Fruit fly (Drosophila melanogaster) whole organism, wandering third instar larva: ENCODE measurements around the gene Elo68beta.

Source experiments
- Hnf4 ChIP-seq: fragments of 200-800 bp; sonication (Bioruptor generic); optimal IDR thresholded peaks from 2 replicates; lab custom pipeline; 2016; ENCODE audit warnings: missing biosample characterization, mild to moderate bottlenecking, missing genetic modification characterization
- Hr78 ChIP-seq: fragments of >200 bp; optimal IDR thresholded peaks from 2 replicates; lab custom pipeline; 2017; ENCODE audit warnings: missing biosample characterization, missing genetic modification characterization
- Myc ChIP-seq: fragments of >200 bp; optimal IDR thresholded peaks from 2 replicates; lab custom pipeline; 2017
- dl ChIP-seq, 2 experiments: fragments of 175-275, 200-275 bp in 1 of 2; fragments of 200-275 bp in 1 of 2; sonication (Bioruptor generic); optimal IDR thresholded peaks; lab custom pipeline; 2018; ENCODE audit warnings: mild to moderate bottlenecking in 2 of 2, missing biosample characterization in 2 of 2, missing genetic modification characterization in 2 of 2, moderate library complexity in 2 of 2; ENCODE audit not compliant: partially characterized antibody in 2 of 2, insufficient read depth in 1 of 2
- pan ChIP-seq: fragments of >200 bp; optimal IDR thresholded peaks from 2 replicates; lab custom pipeline; 2017

DNA sequence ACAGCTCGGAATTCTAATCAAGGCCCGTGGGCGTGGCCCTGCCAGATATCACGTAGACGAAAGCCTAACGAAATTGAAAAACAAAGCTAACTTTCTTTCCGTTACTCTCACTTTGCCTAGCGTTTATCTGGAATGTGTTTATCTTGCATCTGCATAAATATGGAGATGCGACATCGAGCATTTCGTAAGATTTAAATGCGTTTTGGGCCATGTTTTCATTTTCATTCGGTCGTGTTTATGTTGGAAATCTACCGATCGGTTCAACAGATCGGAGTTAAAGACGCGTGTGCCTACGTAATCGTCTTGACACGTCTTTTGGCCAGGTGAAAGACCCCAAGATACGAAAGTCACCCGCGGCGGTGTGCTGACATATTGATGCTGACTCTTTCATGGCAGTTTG, 46.2 kb upstream of the Elo68beta start:
- no peak for TF ChIP-seq Hr78 (GFP tag; lab: Kevin White, UChicago)
- TF ChIP-seq pan (lab: Kevin White, UChicago) = no peak
- no peak for TF ChIP-seq dl (GFP tag; optimal IDR thresholded peaks at IDR 0.05; lab: Kevin White, UChicago; ENCODE audit: insufficient read depth in 1 of 2, partially characterized antibody in 2 of 2)
- TF ChIP-seq Myc = no peak
- TF ChIP-seq Hnf4 (GFP tag; lab: Kevin White, UChicago) = no peak
